Worm (Caenorhabditis elegans) whole organism, L2 larva: ENCODE measurements around the gene C35A5.10.

Experiments used
- alr-1 ChIP-seq: fragments of 150-350 bp; optimal IDR thresholded peaks from 2 replicates; lab custom pipeline; 2014; ENCODE audit warnings: missing biosample characterization, missing genetic modification characterization
- ceh-82 ChIP-seq: fragments of 150-350 bp; optimal IDR thresholded peaks from 2 replicates; lab custom pipeline; 2014; ENCODE audit warnings: missing biosample characterization, missing genetic modification characterization
- fos-1 ChIP-seq: fragments of 150-350 bp; optimal IDR thresholded peaks from 2 replicates; lab custom pipeline; 2014; ENCODE audit warnings: missing biosample characterization, missing genetic modification characterization
- lin-39 ChIP-seq: fragments of 150-350 bp; optimal IDR thresholded peaks from 2 replicates; lab custom pipeline; 2014; ENCODE audit warnings: missing biosample characterization, missing genetic modification reagents, missing genetic modification characterization
- lsy-2 ChIP-seq, 2 experiments: fragments of 150-350 bp in 1 of 2; sonication (generic microtip) in 1 of 2; optimal IDR thresholded peaks; 2 replicates each; lab custom pipeline; 2014 to 2017; ENCODE audit warnings: missing biosample characterization in 2 of 2, missing genetic modification characterization in 2 of 2
- mdl-1 ChIP-seq, 2 experiments: fragments of 150-350 bp in 1 of 2; sonication (generic microtip) in 1 of 2; optimal IDR thresholded peaks; 2 replicates each; lab custom pipeline; 2017; ENCODE audit warnings: missing biosample characterization in 2 of 2, missing genetic modification characterization in 2 of 2
- nhr-12 ChIP-seq: fragments of 150-350 bp; optimal IDR thresholded peaks from 2 replicates; lab custom pipeline; 2014; ENCODE audit warnings: missing biosample characterization, missing genetic modification characterization
- skn-1 ChIP-seq: sonication (generic microtip); optimal IDR thresholded peaks from 2 replicates; lab custom pipeline; 2017; ENCODE audit warnings: missing biosample characterization, missing genetic modification characterization

DNA sequence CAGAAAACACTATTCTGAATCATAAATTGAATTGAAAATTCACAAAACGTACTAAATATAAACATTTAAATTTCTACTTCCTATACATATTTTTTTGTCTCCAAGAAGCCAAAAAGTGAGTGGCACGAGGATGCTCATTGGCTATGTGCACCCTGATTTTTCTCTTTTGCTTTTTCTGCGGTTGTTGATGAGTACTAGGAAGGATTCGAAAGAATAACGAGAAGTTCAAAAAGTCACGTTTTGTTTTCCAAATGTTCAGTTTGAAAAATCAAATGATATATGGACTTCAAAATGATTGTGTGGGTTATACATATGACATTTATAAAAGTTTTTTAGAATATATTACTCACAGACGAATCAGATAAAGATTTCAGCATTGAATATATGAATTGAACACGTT, 39.2 kb upstream of the C35A5.10 start:
- TF ChIP-seq ceh-82 (tag; lab: Kevin White, UChicago), result no peak
- no peak for TF ChIP-seq nhr-12
- TF ChIP-seq lsy-2 (tag; optimal IDR thresholded peaks at IDR 0.05; lab: Kevin White, UChicago), result peak in 1 of 2 experiments; percentile 41
- TF ChIP-seq lin-39 (tag; lab: Kevin White, UChicago), result no peak
- no peak for TF ChIP-seq alr-1
- no peak for TF ChIP-seq skn-1 (tag; lab: Kevin White, UChicago)
- no peak for TF ChIP-seq fos-1 (tag; lab: Kevin White, UChicago)
- TF ChIP-seq mdl-1 (tag; optimal IDR thresholded peaks at IDR 0.05; lab: Kevin White, UChicago), result no peak
